Fruit fly (Drosophila melanogaster) whole organism, adult: Measurements from ENCODE around the gene Jon65Ai.

Source experiments
- CG14711 ChIP-seq: fragments of 200-800 bp; sonication (Bioruptor generic); optimal IDR thresholded peaks from 2 replicates; lab custom pipeline; 2018; ENCODE audit warnings: missing biosample characterization, mild to moderate bottlenecking, missing genetic modification characterization, moderate library complexity
- CG1620 ChIP-seq: fragments of 200-800 bp; sonication (Bioruptor generic); optimal IDR thresholded peaks from 2 replicates; lab custom pipeline; 2016; ENCODE audit warnings: missing biosample characterization, missing genetic modification characterization
- CG33017 ChIP-seq: fragments of 200-800 bp; sonication (Bioruptor generic); optimal IDR thresholded peaks from 2 replicates; lab custom pipeline; 2018; ENCODE audit warnings: missing biosample characterization, mild to moderate bottlenecking, missing genetic modification characterization, moderate library complexity
- Hr96 ChIP-seq: fragments of 200-800 bp; sonication (Bioruptor generic); optimal IDR thresholded peaks from 2 replicates; lab custom pipeline; 2016; ENCODE audit warnings: missing biosample characterization, missing genetic modification characterization
- Mnt ChIP-seq: fragments of 200-800 bp; sonication (Bioruptor generic); optimal IDR thresholded peaks from 2 replicates; lab custom pipeline; 2016; ENCODE audit warnings: missing biosample characterization, mild to moderate bottlenecking, missing genetic modification characterization
- bab1 ChIP-seq: fragments of 200-800 bp; sonication (Bioruptor generic); optimal IDR thresholded peaks from 3 replicates; lab custom pipeline; 2019; ENCODE audit warnings: missing biosample characterization, mild to moderate bottlenecking, missing genetic modification characterization, moderate library complexity
- cic ChIP-seq: fragments of 200-800 bp; sonication (Bioruptor generic); optimal IDR thresholded peaks from 2 replicates; lab custom pipeline; 2017; ENCODE audit warnings: missing biosample characterization, mild to moderate bottlenecking, missing genetic modification characterization, moderate library complexity
- kay ChIP-seq: fragments of 200-800 bp; sonication (Bioruptor generic); peaks from one replicate; lab custom pipeline; 2016; ENCODE audit warnings: missing biosample characterization, missing genetic modification characterization, borderline replicate concordance
- tj ChIP-seq: fragments of 200-800 bp; sonication (Bioruptor generic); optimal IDR thresholded peaks from 3 replicates; lab custom pipeline; 2017; ENCODE audit warnings: missing biosample characterization, mild to moderate bottlenecking, missing genetic modification characterization, moderate library complexity

DNA sequence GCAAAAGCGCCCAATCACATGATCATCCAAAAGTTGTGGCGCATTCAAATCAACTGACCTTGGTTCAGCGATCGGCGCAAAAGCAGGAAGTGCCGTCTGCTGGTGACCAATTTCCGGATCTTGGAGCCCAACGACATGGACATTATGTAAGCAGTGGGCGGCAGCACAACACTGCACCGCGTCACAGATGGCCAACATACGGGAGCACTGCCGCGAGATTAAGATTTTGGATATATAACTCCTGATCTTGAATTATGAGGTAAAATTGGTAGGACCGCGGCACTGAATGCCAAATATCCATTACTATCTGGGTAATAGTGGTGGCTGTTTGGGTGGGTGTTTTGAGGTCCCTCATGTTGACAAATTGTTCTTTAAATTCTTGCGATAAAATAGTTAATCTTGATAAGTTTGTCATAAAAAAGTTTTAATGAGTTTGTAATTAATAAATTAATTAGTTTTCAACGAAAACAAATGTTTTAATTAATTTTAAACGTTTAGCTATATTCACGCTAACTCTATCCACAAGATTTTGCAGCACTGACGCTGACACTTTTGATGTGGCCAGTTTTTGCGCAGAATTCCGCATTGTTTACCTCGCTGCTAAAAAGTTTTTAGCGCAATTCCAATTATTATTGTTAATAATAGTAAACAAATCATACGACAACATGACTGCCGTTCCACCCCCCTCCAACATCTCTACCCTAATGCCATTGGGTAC, 20.9 kb upstream of the Jon65Ai start, which contains the start of the genes CG13295 and CG6610:
- TF ChIP-seq cic (GFP tag; lab: Kevin White, UChicago) (peak; percentile 1), tj (GFP tag; lab: Kevin White, UChicago) (no peak), CG14711 (tag; lab: Kevin White, UChicago) (peak; percentile 23), kay (no peak), CG33017 (tag; lab: Kevin White, UChicago) (peak; percentile 10), Mnt (GFP tag; lab: Kevin White, UChicago) (peak; percentile 46), bab1 (GFP tag; lab: Kevin White, UChicago) (peak; percentile 54), Hr96 (GFP tag; lab: Kevin White, UChicago) (peak; percentile 71), CG1620 (peak; percentile 63)
